Worm (Caenorhabditis elegans): Measurements from ENCODE around the gene sms-3.

Gene sms-3

DNA sequence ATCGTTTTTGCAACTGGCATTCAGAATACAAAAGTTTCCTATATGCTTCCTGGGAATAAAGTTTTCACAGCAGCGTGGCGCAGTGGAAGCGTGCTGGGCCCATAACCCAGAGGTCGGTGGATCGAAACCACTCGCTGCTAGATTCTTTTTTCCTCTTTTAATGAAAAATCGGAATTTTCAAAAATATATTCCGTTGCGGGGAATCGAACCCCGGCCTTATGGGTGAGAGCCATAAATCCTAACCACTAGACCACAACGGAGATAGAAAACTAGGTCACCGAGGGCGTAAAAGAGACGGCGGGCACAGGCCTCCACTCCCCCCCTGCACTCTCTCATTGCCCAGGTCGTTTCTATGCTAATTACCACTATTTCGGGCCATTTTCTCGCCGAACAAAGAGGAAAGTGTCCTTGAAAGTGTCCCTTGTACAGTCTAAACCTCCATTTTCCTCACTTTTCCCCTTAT lies 3.6 kb upstream of the sms-3 start, which contains the start of gene Y22D7AL.6 (continued):
- TF ChIP-seq rec-8 (tag; optimal IDR thresholded peaks at IDR 0.05) (peak; percentile 65 to 69), F57C9.4 (tag; optimal IDR thresholded peaks at IDR 0.05) (no peak), lir-1 (GFP tag; conservative IDR thresholded peaks at IDR 0.05) (no peak; the same call in 1 of the 2 replicates), aptf-3 (GFP tag; IDR thresholded peaks at IDR 0.05) (0 out of 2 replicates have a peak, but pooled peaks have one; percentile 13), T26A5.8 (tag; optimal IDR thresholded peaks at IDR 0.05) (peak; percentile 48), hlh-12 (tag; optimal IDR thresholded peaks at IDR 0.05) (no peak), nfyb-1 (GFP tag; IDR thresholded peaks at IDR 0.05) (peak; percentile 83), ztf-25 (GFP tag; IDR thresholded peaks at IDR 0.05) (peak; percentile 82), F52B5.7 (tag; optimal IDR thresholded peaks at IDR 0.05) (peak; percentile 80), snpc-1.3 (tag; optimal IDR thresholded peaks at IDR 0.05; ENCODE audit: insufficient read depth) (peak; percentile 49), attf-5 (GFP tag; optimal IDR thresholded peaks at IDR 0.05) (peak; percentile 35), lin-54 (GFP tag; optimal IDR thresholded peaks at IDR 0.05) (peak; percentile 71), pha-4 (tag; optimal IDR thresholded peaks at IDR 0.05) (no peak), nhr-80 (tag; optimal IDR thresholded peaks at IDR 0.05) (no peak), ceh-27 (GFP tag; optimal IDR thresholded peaks at IDR 0.05) (peak; percentile 23), snpc-4 (GFP tag; optimal IDR thresholded peaks at IDR 0.05) (peak; percentile 54), snpc-4 (tag; optimal IDR thresholded peaks at IDR 0.05) (peak in 2 of 4 experiments; percentile 37 to 47), egl-44 (GFP tag; IDR thresholded peaks at IDR 0.05) (no peak), unc-62 (GFP tag; optimal IDR thresholded peaks at IDR 0.05) (no peak), chd-7 (tag; optimal IDR thresholded peaks at IDR 0.05) (peak; percentile 76), K11D2.4 (GFP tag; IDR thresholded peaks at IDR 0.05) (peak; percentile 57; the same call in 1 of the 2 replicates), let-526 (GFP tag; IDR thresholded peaks at IDR 0.05) (no peak), D2030.7 (GFP tag; IDR thresholded peaks at IDR 0.05) (peak; percentile 86), F22D6.2 (tag; optimal IDR thresholded peaks at IDR 0.05) (peak; percentile 16), ceh-40 (GFP tag; IDR thresholded peaks at IDR 0.05) (no peak; the same call in 1 of the 2 replicates), B0019.2 (GFP tag; conservative IDR thresholded peaks at IDR 0.05) (peak; percentile 45), hmg-1.2 (GFP tag; IDR thresholded peaks at IDR 0.05) (peak; percentile 72), attf-3 (GFP tag; conservative IDR thresholded peaks at IDR 0.05) (peak; percentile 61; the same call in 1 of the 2 replicates), dpff-1 (tag; optimal IDR thresholded peaks at IDR 0.05) (no peak), lin-26 (GFP tag; IDR thresholded peaks at IDR 0.05) (peak; percentile 87), rpc-1 (optimal IDR thresholded peaks at IDR 0.05) (peak; percentile 92), rpc-1 (tag; optimal IDR thresholded peaks at IDR 0.05) (peak; percentile 76), ztf-18 (tag; optimal IDR thresholded peaks at IDR 0.05) (peak; percentile 63), lin-35 (GFP tag; optimal IDR thresholded peaks at IDR 0.05) (peak in 1 of 3 experiments; percentile 58), madf-10 (tag; optimal IDR thresholded peaks at IDR 0.05) (peak; percentile 77), nfya-2 (GFP tag; IDR thresholded peaks at IDR 0.05) (0 out of 2 replicates have a peak, but pooled peaks have one; percentile 5)

DNA sequence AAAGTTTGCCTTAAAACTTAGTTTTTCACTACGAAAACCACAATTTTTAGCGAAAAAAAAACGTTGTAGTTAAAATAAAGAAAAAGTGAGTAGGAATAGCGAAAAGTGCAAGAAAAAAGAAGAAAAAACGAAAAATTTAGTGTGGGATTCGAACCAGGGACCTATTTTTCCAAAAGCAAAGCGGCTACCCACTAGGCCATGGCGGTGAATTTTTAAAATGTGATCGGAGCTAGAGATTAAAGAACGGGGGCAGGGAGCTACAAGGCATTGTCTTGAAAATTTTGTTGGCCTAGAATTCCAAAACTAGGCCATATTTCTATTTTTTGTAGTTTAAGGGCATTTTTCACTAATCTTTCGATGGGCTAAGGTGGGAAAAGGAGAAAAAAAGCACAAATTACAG lies 2.8 kb upstream of the sms-3 start:
- TF ChIP-seq tbp1 (GFP tag; optimal IDR thresholded peaks at IDR 0.05) (peak; percentile 88), attf-3 (GFP tag; conservative IDR thresholded peaks at IDR 0.05) (no peak), mxl-1 (tag; optimal IDR thresholded peaks at IDR 0.05) (peak; percentile 30), lin-26 (GFP tag; IDR thresholded peaks at IDR 0.05) (peak; percentile 62; the same call in 1 of the 2 replicates), ccch-3 (GFP tag; optimal IDR thresholded peaks at IDR 0.05) (no peak), bed-2 (GFP tag; IDR thresholded peaks at IDR 0.05) (no peak), lsl-1 (GFP tag; optimal IDR thresholded peaks at IDR 0.05) (peak; percentile 16), lsy-27 (tag; optimal IDR thresholded peaks at IDR 0.05; ENCODE audit: borderline replicate concordance, insufficient read depth) (no peak), madf-6 (GFP tag; IDR thresholded peaks at IDR 0.05) (peak; percentile 26; the same call in 1 of the 2 replicates), die-1 (tag; optimal IDR thresholded peaks at IDR 0.05) (peak; percentile 57), lin-54 (GFP tag; optimal IDR thresholded peaks at IDR 0.05) (peak; percentile 7), hmg-1.2 (GFP tag; IDR thresholded peaks at IDR 0.05) (peak; percentile 40), snpc-4 (GFP tag; optimal IDR thresholded peaks at IDR 0.05) (peak; percentile 14), snpc-4 (tag; optimal IDR thresholded peaks at IDR 0.05) (no peak), dpff-1 (tag; optimal IDR thresholded peaks at IDR 0.05) (no peak), ets-4 (GFP tag; optimal IDR thresholded peaks at IDR 0.05) (no peak), athp-1 (tag; optimal IDR thresholded peaks at IDR 0.05) (peak; percentile 53), K11D2.4 (GFP tag; IDR thresholded peaks at IDR 0.05) (no peak), rpc-1 (optimal IDR thresholded peaks at IDR 0.05) (peak; percentile 59), rpc-1 (tag; optimal IDR thresholded peaks at IDR 0.05) (peak; percentile 71), ztf-28 (GFP tag; IDR thresholded peaks at IDR 0.05) (0 out of 2 replicates have a peak, but pooled peaks have one; percentile 37), B0035.1 (tag; optimal IDR thresholded peaks at IDR 0.05) (no peak)

Data from whole organism, young adult.